Fruit fly (Drosophila melanogaster) whole organism, embryonic: Measurements from ENCODE around the gene CG13631.
A peak's percentile ranks its signal among the peaks of the same experiment; 100 is the strongest.

Experiments used
- Abd-B ChIP-seq: fragments of 200-800 bp; sonication (Bioruptor generic); optimal IDR thresholded peaks from 2 replicates; lab custom pipeline; 2018; ENCODE audit warnings: missing biosample characterization, mild to moderate bottlenecking, missing genetic modification characterization, moderate library complexity
- Asciz ChIP-seq: fragments of 200-800 bp; sonication (Bioruptor generic); optimal IDR thresholded peaks from 2 replicates; lab custom pipeline; 2017; ENCODE audit warnings: missing biosample characterization, mild to moderate bottlenecking, missing genetic modification characterization, missing genetic modification reagents
- Bgb ChIP-seq: fragments of 200-800 bp; sonication (Bioruptor generic); IDR thresholded peaks from 2 replicates; pipeline ENCODE4 v1.3.6; 2022; ENCODE audit warnings: missing biosample characterization, missing genetic modification characterization; ENCODE audit not compliant: partially characterized antibody
- CG10274 ChIP-seq: fragments of 200-800 bp; sonication (Bioruptor generic); optimal IDR thresholded peaks from 3 replicates; lab custom pipeline; 2017; ENCODE audit warnings: missing biosample characterization, mild to moderate bottlenecking, missing genetic modification characterization
- CG10654 ChIP-seq: fragments of 200-800 bp; sonication (Bioruptor generic); optimal IDR thresholded peaks from 2 replicates; lab custom pipeline; 2016; ENCODE audit warnings: missing biosample characterization, missing genetic modification characterization
- CG11085 ChIP-seq: fragments of 200-800 bp; sonication (Bioruptor generic); IDR thresholded peaks from 2 replicates; pipeline ENCODE4 v1.3.6; 2022; ENCODE audit warnings: missing biosample characterization, missing genetic modification characterization
- CG11696 ChIP-seq: fragments of 200-800 bp; sonication (Bioruptor generic); IDR thresholded peaks from 2 replicates; pipeline ENCODE4 v1.3.6; 2022; ENCODE audit warnings: missing biosample characterization, missing genetic modification characterization
- CG12236 ChIP-seq: fragments of 200-800 bp; sonication (Bioruptor generic); optimal IDR thresholded peaks from 2 replicates; lab custom pipeline; 2016; ENCODE audit warnings: missing biosample characterization, missing genetic modification characterization
- CG12769 ChIP-seq: fragments of 200-800 bp; sonication (Bioruptor generic); optimal IDR thresholded peaks from 2 replicates; lab custom pipeline; 2019; ENCODE audit warnings: missing biosample characterization, mild to moderate bottlenecking, missing genetic modification characterization, moderate library complexity
- CG13123 ChIP-seq: fragments of 200-800 bp; sonication (Bioruptor generic); optimal IDR thresholded peaks from 2 replicates; lab custom pipeline; 2016; ENCODE audit warnings: missing biosample characterization, missing genetic modification characterization
- CG13894 ChIP-seq: fragments of 200-800 bp; sonication (Bioruptor generic); optimal IDR thresholded peaks from 3 replicates; lab custom pipeline; 2018; ENCODE audit warnings: missing biosample characterization, mild to moderate bottlenecking, missing genetic modification characterization, moderate library complexity
- CG14014 ChIP-seq: fragments of 200-800 bp; sonication (Bioruptor generic); IDR thresholded peaks from 2 replicates; pipeline ENCODE4 v1.3.6; 2022; ENCODE audit warnings: missing biosample characterization, missing genetic modification characterization
- CG17359 ChIP-seq: fragments of 200-800 bp; sonication (Bioruptor generic); optimal IDR thresholded peaks from 3 replicates; lab custom pipeline; 2018; ENCODE audit warnings: missing biosample characterization, mild to moderate bottlenecking, missing genetic modification characterization, moderate library complexity
- CG17612 ChIP-seq: fragments of 200-800 bp; sonication (Bioruptor generic); IDR thresholded peaks from 2 replicates; pipeline ENCODE4 v1.3.6; 2022; ENCODE audit warnings: missing biosample characterization, missing genetic modification characterization
- CG4707 ChIP-seq: fragments of 200-800 bp; sonication (Bioruptor generic); optimal IDR thresholded peaks from 2 replicates; lab custom pipeline; 2018; ENCODE audit warnings: missing biosample characterization, mild to moderate bottlenecking, missing genetic modification characterization, moderate library complexity
- CG6272 ChIP-seq: fragments of 200-800 bp; sonication (Bioruptor generic); IDR thresholded peaks from 2 replicates; pipeline ENCODE4 v1.3.6; 2022; ENCODE audit warnings: missing biosample characterization, missing genetic modification characterization
- CG6683 ChIP-seq: fragments of 200-800 bp; sonication (Bioruptor generic); optimal IDR thresholded peaks from 2 replicates; lab custom pipeline; 2017; ENCODE audit warnings: missing biosample characterization, mild to moderate bottlenecking, missing genetic modification characterization, missing genetic modification reagents
- CG7928 ChIP-seq: fragments of 200-800 bp; sonication (Bioruptor generic); optimal IDR thresholded peaks from 2 replicates; lab custom pipeline; 2017; ENCODE audit warnings: missing biosample characterization, mild to moderate bottlenecking, missing genetic modification characterization
- CG9215 ChIP-seq: fragments of 200-800 bp; sonication (Bioruptor generic); IDR thresholded peaks from 2 replicates; pipeline ENCODE4 v1.3.6; 2022; ENCODE audit warnings: missing biosample characterization, missing genetic modification characterization
- Dek ChIP-seq: fragments of 200-800 bp; sonication (Bioruptor generic); optimal IDR thresholded peaks from 3 replicates; lab custom pipeline; 2019; ENCODE audit warnings: missing biosample characterization, mild to moderate bottlenecking, missing genetic modification characterization, moderate library complexity
- Dll ChIP-seq: fragments of 200-800 bp; sonication (Bioruptor generic); IDR thresholded peaks from 4 replicates; pipeline ENCODE4 v1.3.6; 2022; ENCODE audit warnings: missing biosample characterization, missing genetic modification characterization; ENCODE audit not compliant: partially characterized antibody
- Dref ChIP-seq: fragments of 200-800 bp; sonication (Bioruptor generic); IDR thresholded peaks from 2 replicates; pipeline ENCODE4 v1.3.6; 2022; ENCODE audit warnings: missing biosample characterization, missing genetic modification characterization
- E2f1 ChIP-seq: fragments of 200-800 bp; sonication (Bioruptor generic); IDR thresholded peaks from 2 replicates; pipeline ENCODE4 v1.3.6; 2022; ENCODE audit warnings: missing biosample characterization, missing genetic modification characterization
- H15 ChIP-seq: fragments of 200-800 bp; sonication (Bioruptor generic); IDR thresholded peaks from 3 replicates; pipeline ENCODE4 v1.3.6; 2022; ENCODE audit warnings: missing biosample characterization, missing genetic modification characterization
- HLH54F ChIP-seq: fragments of 200-800 bp; sonication (Bioruptor generic); optimal IDR thresholded peaks from 3 replicates; lab custom pipeline; 2016; ENCODE audit warnings: missing biosample characterization, missing genetic modification characterization
- Hey ChIP-seq: fragments of 200-800 bp; sonication (Bioruptor generic); optimal IDR thresholded peaks from 3 replicates; lab custom pipeline; 2018; ENCODE audit warnings: missing biosample characterization, mild to moderate bottlenecking, missing genetic modification characterization
- Hr3 ChIP-seq: fragments of 200-800 bp; sonication (Bioruptor generic); optimal IDR thresholded peaks from 3 replicates; lab custom pipeline; 2016; ENCODE audit warnings: missing biosample characterization, missing genetic modification characterization
- MTF-1 ChIP-seq: fragments of 200-800 bp; sonication (Bioruptor generic); optimal IDR thresholded peaks from 2 replicates; lab custom pipeline; 2018; ENCODE audit warnings: missing biosample characterization, mild to moderate bottlenecking, missing genetic modification characterization, borderline replicate concordance
- Max ChIP-seq: fragments of 200-800 bp; sonication (Bioruptor generic); optimal IDR thresholded peaks from 2 replicates; lab custom pipeline; 2016; ENCODE audit warnings: missing biosample characterization, mild to moderate bottlenecking, missing genetic modification characterization
- NK7.1 ChIP-seq: fragments of 200-800 bp; sonication (Bioruptor generic); optimal IDR thresholded peaks from 3 replicates; lab custom pipeline; 2016; ENCODE audit warnings: missing biosample characterization, missing genetic modification characterization
- PHDP ChIP-seq: fragments of 200-800 bp; sonication (Bioruptor generic); optimal IDR thresholded peaks from 3 replicates; lab custom pipeline; 2018; ENCODE audit warnings: missing biosample characterization, mild to moderate bottlenecking, missing genetic modification characterization, moderate library complexity
- Rx ChIP-seq: fragments of 200-800 bp; sonication (Bioruptor generic); IDR thresholded peaks from 2 replicates; pipeline ENCODE4 v1.3.6; 2022; ENCODE audit warnings: missing biosample characterization, missing genetic modification characterization
- Six4 ChIP-seq: fragments of 200-800 bp; sonication (Bioruptor generic); optimal IDR thresholded peaks from 2 replicates; lab custom pipeline; 2016; ENCODE audit warnings: missing biosample characterization, missing genetic modification characterization
- Trl ChIP-seq, 3 experiments: fragments of >200 bp in 2 of 3; fragments of 200-800 bp in 1 of 3; sonication (Bioruptor generic) in 1 of 3; optimal IDR thresholded peaks; 2 replicates in 1 of 3; 3 replicates in 2 of 3; lab custom pipeline; 2016 to 2017; ENCODE audit warnings: missing biosample characterization in 1 of 3, missing genetic modification characterization in 1 of 3
- abd-A ChIP-seq: fragments of 200-800 bp; sonication (Bioruptor generic); optimal IDR thresholded peaks from 3 replicates; lab custom pipeline; 2019; ENCODE audit warnings: missing biosample characterization, mild to moderate bottlenecking, missing genetic modification characterization, moderate library complexity
- ac ChIP-seq: fragments of 200-800 bp; sonication (Bioruptor generic); optimal IDR thresholded peaks from 3 replicates; lab custom pipeline; 2017; ENCODE audit warnings: missing biosample characterization, mild to moderate bottlenecking, missing genetic modification characterization
- al ChIP-seq: fragments of 200-800 bp; sonication (Bioruptor generic); IDR thresholded peaks from 2 replicates; pipeline ENCODE4 v1.3.6; 2022; ENCODE audit warnings: missing biosample characterization, missing genetic modification characterization
- cad ChIP-seq: fragments of >200 bp; optimal IDR thresholded peaks from 2 replicates; lab custom pipeline; 2017; ENCODE audit warnings: missing biosample characterization, missing genetic modification characterization
- crol ChIP-seq: fragments of 200-800 bp; sonication (Bioruptor generic); IDR thresholded peaks from 2 replicates; pipeline ENCODE4 v1.3.6; 2022; ENCODE audit warnings: missing biosample characterization, missing genetic modification characterization
- dimm ChIP-seq: fragments of 200-800 bp; sonication (Bioruptor generic); IDR thresholded peaks from 2 replicates; pipeline ENCODE4 v1.3.6; 2022; ENCODE audit warnings: missing biosample characterization, missing genetic modification characterization
- fd96Cb ChIP-seq: fragments of 200-800 bp; sonication (Bioruptor generic); optimal IDR thresholded peaks from 2 replicates; lab custom pipeline; 2018; ENCODE audit warnings: missing biosample characterization, mild to moderate bottlenecking, missing genetic modification characterization, moderate library complexity
- ftz-f1 ChIP-seq: fragments of 200-800 bp; sonication (Bioruptor generic); optimal IDR thresholded peaks from 2 replicates; lab custom pipeline; 2016; ENCODE audit warnings: missing biosample characterization, missing genetic modification characterization
- gt ChIP-seq: fragments of 200-800 bp; sonication (Bioruptor generic); IDR thresholded peaks from 2 replicates; pipeline ENCODE4 v1.3.6; 2022; ENCODE audit warnings: missing biosample characterization, missing genetic modification characterization
- klu ChIP-seq: fragments of 200-800 bp; sonication (Bioruptor generic); IDR thresholded peaks from 2 replicates; pipeline ENCODE4 v1.3.6; 2022; ENCODE audit warnings: missing biosample characterization, missing genetic modification characterization
- otp ChIP-seq: fragments of 200-800 bp; sonication (Bioruptor generic); IDR thresholded peaks from 3 replicates; pipeline ENCODE4, ENCODE4 v1.3.6; 2022; ENCODE audit warnings: missing biosample characterization, missing genetic modification characterization
- pros ChIP-seq: fragments of 200-800 bp; sonication (Bioruptor generic); optimal IDR thresholded peaks from 3 replicates; lab custom pipeline; 2019; ENCODE audit warnings: missing biosample characterization, mild to moderate bottlenecking, missing genetic modification characterization, moderate library complexity
- sqz ChIP-seq: fragments of 200-800 bp; sonication (Bioruptor generic); optimal IDR thresholded peaks from 3 replicates; lab custom pipeline; 2018; ENCODE audit warnings: missing biosample characterization, mild to moderate bottlenecking, missing genetic modification characterization
- ssp ChIP-seq: fragments of 200-800 bp; sonication (Bioruptor generic); IDR thresholded peaks from 2 replicates; pipeline ENCODE4 v1.3.6; 2022; ENCODE audit warnings: missing biosample characterization, missing genetic modification characterization
- tap ChIP-seq: fragments of 200-800 bp; optimal IDR thresholded peaks from 3 replicates; lab custom pipeline; 2019; ENCODE audit warnings: missing biosample characterization, mild to moderate bottlenecking, missing genetic modification characterization, moderate library complexity
- tll ChIP-seq, 2 experiments: fragments of 200-800 bp in 1 of 2; fragments of >200 bp in 1 of 2; sonication (Bioruptor generic) in 1 of 2; optimal IDR thresholded peaks; 2 replicates each; lab custom pipeline; 2017 to 2019; ENCODE audit warnings: missing biosample characterization in 2 of 2, missing genetic modification characterization in 2 of 2, mild to moderate bottlenecking in 1 of 2, moderate library complexity in 1 of 2
- tx ChIP-seq: fragments of 200-800 bp; sonication (Bioruptor generic); optimal IDR thresholded peaks from 2 replicates; lab custom pipeline; 2016; ENCODE audit warnings: missing biosample characterization, missing genetic modification characterization
- wek ChIP-seq: fragments of 200-800 bp; sonication (Bioruptor generic); optimal IDR thresholded peaks from 3 replicates; lab custom pipeline; 2018; ENCODE audit warnings: missing biosample characterization, mild to moderate bottlenecking, missing genetic modification characterization, moderate library complexity

The CG13631 gene

dm6 chr3R:24805048-24805447, 35.9 kb downstream of the CG13631 start, which contains the start of gene polybromo (continued):
- TF ChIP-seq Rx (GFP tag; lab: Robert Waterston, UW) (no peak), CG4707 (GFP tag; lab: Kevin White, UChicago) (no peak), ssp (GFP tag; lab: Robert Waterston, UW) (no peak), CG13894 (no peak), dimm (GFP tag; lab: Robert Waterston, UW) (no peak), tx (GFP tag; lab: Kevin White, UChicago) (no peak), CG6683 (GFP tag; lab: Kevin White, UChicago) (no peak), CG17612 (no peak), sqz (GFP tag; lab: Kevin White, UChicago) (no peak), abd-A (tag; lab: Kevin White, UChicago) (no peak), CG14014 (no peak), ftz-f1 (GFP tag; lab: Kevin White, UChicago) (no peak), PHDP (no peak), HLH54F (no peak), CG10654 (GFP tag; lab: Kevin White, UChicago) (no peak), CG6272 (no peak), Asciz (no peak), al (GFP tag; lab: Robert Waterston, UW) (no peak), crol (GFP tag; lab: Robert Waterston, UW) (no peak), CG17359 (tag; lab: Kevin White, UChicago) (no peak), Max (GFP tag; lab: Kevin White, UChicago) (no peak), CG11085 (no peak), CG10274 (GFP tag; lab: Kevin White, UChicago) (no peak), Abd-B (GFP tag; lab: Kevin White, UChicago) (no peak), MTF-1 (GFP tag; lab: Kevin White, UChicago) (no peak), Hey (tag; lab: Kevin White, UChicago) (no peak), gt (GFP tag; lab: Robert Waterston, UW) (no peak), CG12769 (tag; lab: Kevin White, UChicago) (no peak), NK7.1 (no peak), Hr3 (GFP tag; lab: Kevin White, UChicago) (no peak), tap (tag; lab: Kevin White, UChicago) (no peak), tll (GFP tag; optimal IDR thresholded peaks at IDR 0.05; lab: Kevin White, UChicago) (no peak), ac (no peak), fd96Cb (tag; lab: Kevin White, UChicago) (no peak), Bgb (GFP tag; lab: Robert Waterston, UW) (peak; percentile 90), klu (GFP tag; lab: Robert Waterston, UW) (no peak), CG9215 (GFP tag; lab: Robert Waterston, UW) (no peak), Six4 (GFP tag; lab: Kevin White, UChicago) (no peak), otp (no peak), Trl (optimal IDR thresholded peaks at IDR 0.05; lab: Kevin White, UChicago) (no peak), Trl (GFP tag; optimal IDR thresholded peaks at IDR 0.05; lab: Kevin White, UChicago) (no peak), CG7928 (GFP tag; lab: Kevin White, UChicago) (no peak), pros (GFP tag; lab: Kevin White, UChicago) (no peak), Dref (peak; percentile 92), CG12236 (GFP tag; lab: Kevin White, UChicago) (no peak), CG13123 (GFP tag; lab: Kevin White, UChicago) (no peak), wek (no peak), H15 (GFP tag; lab: Robert Waterston, UW) (no peak), Dek (tag; lab: Kevin White, UChicago) (no peak), CG11696 (GFP tag; lab: Robert Waterston, UW) (no peak), E2f1 (GFP tag; lab: Robert Waterston, UW) (peak; percentile 64), Dll (GFP tag; lab: Robert Waterston, UW) (peak; percentile 91), cad (GFP tag; lab: Kevin White, UChicago) (no peak)
